Fruit fly (Drosophila melanogaster) whole organism, embryonic: ENCODE data around the gene CG6527.

Experiments used
- B-H2 ChIP-seq: fragments of 200-800 bp; sonication (Bioruptor generic); optimal IDR thresholded peaks from 2 replicates; lab custom pipeline; 2018; ENCODE audit warnings: missing biosample characterization, mild to moderate bottlenecking, missing genetic modification characterization
- CG10267 ChIP-seq: fragments of 200-800 bp; sonication (Bioruptor generic); optimal IDR thresholded peaks from 2 replicates; lab custom pipeline; 2018; ENCODE audit warnings: missing biosample characterization, mild to moderate bottlenecking, missing genetic modification characterization, moderate library complexity
- CG10565 ChIP-seq: fragments of 200-800 bp; sonication (Bioruptor generic); optimal IDR thresholded peaks from 3 replicates; lab custom pipeline; 2016; ENCODE audit warnings: missing biosample characterization, mild to moderate bottlenecking, missing genetic modification characterization
- CG12299 ChIP-seq: fragments of 200-800 bp; sonication (Bioruptor generic); optimal IDR thresholded peaks from 2 replicates; lab custom pipeline; 2018; ENCODE audit warnings: missing biosample characterization, mild to moderate bottlenecking, missing genetic modification characterization
- CG16779 ChIP-seq: fragments of 200-800 bp; sonication (Bioruptor generic); IDR thresholded peaks from 2 replicates; pipeline ENCODE4 v1.3.6; 2022; ENCODE audit warnings: missing biosample characterization, missing genetic modification characterization
- CG16863 ChIP-seq: fragments of 200-800 bp; sonication (Bioruptor generic); optimal IDR thresholded peaks from 3 replicates; lab custom pipeline; 2016; ENCODE audit warnings: missing biosample characterization, missing genetic modification characterization
- CG17328 ChIP-seq: fragments of 200-800 bp; sonication (Bioruptor generic); IDR thresholded peaks from 2 replicates; pipeline ENCODE4 v1.3.6; 2022; ENCODE audit warnings: missing biosample characterization, missing genetic modification characterization
- CG1832 ChIP-seq: fragments of 200-800 bp; sonication (Bioruptor generic); optimal IDR thresholded peaks from 2 replicates; lab custom pipeline; 2017; ENCODE audit warnings: missing biosample characterization, mild to moderate bottlenecking, missing genetic modification characterization, inconsistent platforms
- CG18599 ChIP-seq: fragments of 200-800 bp; sonication (Bioruptor generic); optimal IDR thresholded peaks from 3 replicates; lab custom pipeline; 2017; ENCODE audit warnings: missing biosample characterization, missing genetic modification characterization, mild to moderate bottlenecking, moderate library complexity, missing genetic modification reagents
- CG2116 ChIP-seq: fragments of 200-800 bp; sonication (Bioruptor generic); optimal IDR thresholded peaks from 3 replicates; lab custom pipeline; 2018; ENCODE audit warnings: missing biosample characterization, mild to moderate bottlenecking, missing genetic modification characterization
- CG2889 ChIP-seq: fragments of 200-800 bp; sonication (Bioruptor generic); IDR thresholded peaks from 3 replicates; pipeline ENCODE4 v1.3.6; 2022; ENCODE audit warnings: missing biosample characterization, missing genetic modification characterization
- CG31388 ChIP-seq: fragments of 200-800 bp; sonication (Bioruptor generic); optimal IDR thresholded peaks from 2 replicates; lab custom pipeline; 2016; ENCODE audit warnings: missing biosample characterization, missing genetic modification characterization
- CG31441 ChIP-seq: fragments of 200-800 bp; sonication (Bioruptor generic); IDR thresholded peaks from 2 replicates; pipeline ENCODE4 v1.3.6; 2022; ENCODE audit warnings: missing biosample characterization, missing genetic modification characterization
- CG3281 ChIP-seq: fragments of 200-800 bp; sonication (Bioruptor generic); optimal IDR thresholded peaks from 3 replicates; lab custom pipeline; 2017; ENCODE audit warnings: missing biosample characterization, mild to moderate bottlenecking, missing genetic modification characterization
- CG42726 ChIP-seq: fragments of 200-800 bp; sonication (Bioruptor generic); IDR thresholded peaks from 2 replicates; pipeline ENCODE4 v1.3.6; 2022; ENCODE audit warnings: missing biosample characterization, missing genetic modification characterization; ENCODE audit not compliant: partially characterized antibody
- CG4820 ChIP-seq: fragments of 200-800 bp; sonication (Bioruptor generic); optimal IDR thresholded peaks from 3 replicates; lab custom pipeline; 2016; ENCODE audit warnings: missing biosample characterization, missing genetic modification characterization
- CG7372 ChIP-seq: fragments of 200-800 bp; sonication (Bioruptor generic); IDR thresholded peaks from 2 replicates; pipeline ENCODE4 v1.3.6; 2022; ENCODE audit warnings: missing biosample characterization, missing genetic modification characterization
- CG8388 ChIP-seq: fragments of 200-800 bp; sonication (Bioruptor generic); optimal IDR thresholded peaks from 2 replicates; lab custom pipeline; 2019; ENCODE audit warnings: missing biosample characterization, mild to moderate bottlenecking, missing genetic modification characterization, moderate library complexity
- CG9437 ChIP-seq: fragments of 200-800 bp; sonication (Bioruptor generic); optimal IDR thresholded peaks from 2 replicates; lab custom pipeline; 2018; ENCODE audit warnings: missing biosample characterization, mild to moderate bottlenecking, missing genetic modification characterization
- CG9932 ChIP-seq: fragments of 200-800 bp; sonication (Bioruptor generic); IDR thresholded peaks from 2 replicates; pipeline ENCODE4 v1.3.6; 2022; ENCODE audit warnings: missing biosample characterization, missing genetic modification characterization
- Gsc ChIP-seq: fragments of 200-800 bp; sonication (Bioruptor generic); IDR thresholded peaks from 2 replicates; pipeline ENCODE4 v1.3.6; 2022; ENCODE audit warnings: missing biosample characterization, missing genetic modification characterization
- Gug ChIP-seq: fragments of 200-800 bp; sonication (Bioruptor generic); IDR thresholded peaks from 4 replicates; pipeline ENCODE4 v1.3.6; 2022; ENCODE audit warnings: missing biosample characterization, missing genetic modification characterization
- HLH54F ChIP-seq: fragments of 200-800 bp; sonication (Bioruptor generic); optimal IDR thresholded peaks from 3 replicates; lab custom pipeline; 2016; ENCODE audit warnings: missing biosample characterization, missing genetic modification characterization
- Mrtf ChIP-seq: fragments of 200-800 bp; sonication (Bioruptor generic); IDR thresholded peaks from 3 replicates; pipeline ENCODE4 v1.3.6; 2022; ENCODE audit warnings: missing biosample characterization, missing genetic modification characterization
- Sry-β ChIP-seq: fragments of 200-800 bp; sonication (Bioruptor generic); optimal IDR thresholded peaks from 2 replicates; lab custom pipeline; 2018; ENCODE audit warnings: missing biosample characterization, mild to moderate bottlenecking, missing genetic modification characterization, moderate library complexity
- Stat92E ChIP-seq, 3 experiments: fragments of >200 bp in 2 of 3; fragments of 200-800 bp in 1 of 3; sonication (Bioruptor generic) in 1 of 3; optimal IDR thresholded peaks; 2 replicates each; lab custom pipeline; 2017 to 2019; ENCODE audit warnings: missing biosample characterization in 3 of 3, missing genetic modification characterization in 3 of 3, mild to moderate bottlenecking in 1 of 3, moderate library complexity in 1 of 3
- bowl ChIP-seq: fragments of 200-800 bp; sonication (Bioruptor generic); IDR thresholded peaks from 2 replicates; pipeline ENCODE4 v1.3.6; 2022; ENCODE audit warnings: missing biosample characterization, missing genetic modification characterization
- br ChIP-seq: fragments of >200 bp; optimal IDR thresholded peaks from 2 replicates; lab custom pipeline; 2017
- btn ChIP-seq: fragments of 200-800 bp; sonication (Bioruptor generic); optimal IDR thresholded peaks from 2 replicates; lab custom pipeline; 2016; ENCODE audit warnings: missing biosample characterization, missing genetic modification characterization
- cato ChIP-seq: fragments of 200-800 bp; sonication (Bioruptor generic); optimal IDR thresholded peaks from 2 replicates; lab custom pipeline; 2016; ENCODE audit warnings: missing biosample characterization, missing genetic modification characterization, borderline replicate concordance
- crc ChIP-seq: fragments of 200-800 bp; sonication (Bioruptor generic); optimal IDR thresholded peaks from 2 replicates; lab custom pipeline; 2016; ENCODE audit warnings: missing biosample characterization, missing genetic modification characterization
- croc ChIP-seq: fragments of 200-800 bp; sonication (Bioruptor generic); conservative IDR thresholded peaks from 3 replicates; pipeline ENCODE4 v1.3.6; 2022; ENCODE audit warnings: missing biosample characterization, missing genetic modification characterization
- disco-r ChIP-seq: fragments of 200-800 bp; sonication (Bioruptor generic); optimal IDR thresholded peaks from 2 replicates; lab custom pipeline; 2016; ENCODE audit warnings: missing biosample characterization, missing genetic modification characterization
- fru ChIP-seq: fragments of >200 bp; optimal IDR thresholded peaks from 2 replicates; lab custom pipeline; 2017
- fu2 ChIP-seq: fragments of 200-800 bp; sonication (Bioruptor generic); optimal IDR thresholded peaks from 2 replicates; lab custom pipeline; 2016; ENCODE audit warnings: missing biosample characterization, missing genetic modification characterization
- gsb-n ChIP-seq: fragments of 200-800 bp; sonication (Bioruptor generic); optimal IDR thresholded peaks from 3 replicates; lab custom pipeline; 2018; ENCODE audit warnings: missing biosample characterization, mild to moderate bottlenecking, missing genetic modification characterization
- kay ChIP-seq: fragments of 200-800 bp; sonication (Bioruptor generic); optimal IDR thresholded peaks from 2 replicates; lab custom pipeline; 2016; ENCODE audit warnings: missing biosample characterization, missing genetic modification characterization
- kni ChIP-seq: fragments of 200-800 bp; sonication (Bioruptor generic); optimal IDR thresholded peaks from 3 replicates; lab custom pipeline; 2017; ENCODE audit warnings: mild to moderate bottlenecking, missing biosample characterization, missing genetic modification reagents, missing genetic modification characterization
- onecut ChIP-seq: fragments of 200-800 bp; sonication (Bioruptor generic); IDR thresholded peaks from 2 replicates; pipeline ENCODE4 v1.3.6; 2022; ENCODE audit warnings: missing biosample characterization, missing genetic modification characterization
- peb ChIP-seq: fragments of 200-800 bp; sonication (Bioruptor generic); IDR thresholded peaks from 2 replicates; pipeline ENCODE4 v1.3.6; 2022; ENCODE audit warnings: missing biosample characterization, missing genetic modification characterization
- pita ChIP-seq: fragments of 200-800 bp; sonication (Bioruptor generic); optimal IDR thresholded peaks from 2 replicates; lab custom pipeline; 2017; ENCODE audit warnings: missing biosample characterization, mild to moderate bottlenecking, missing genetic modification characterization
- pzg ChIP-seq: fragments of 200-800 bp; sonication (Bioruptor generic); optimal IDR thresholded peaks from 3 replicates; lab custom pipeline; 2018; ENCODE audit warnings: missing biosample characterization, mild to moderate bottlenecking, missing genetic modification characterization, moderate library complexity
- salm ChIP-seq: fragments of 200-800 bp; sonication (Bioruptor generic); optimal IDR thresholded peaks from 2 replicates; lab custom pipeline; 2018; ENCODE audit warnings: missing biosample characterization, mild to moderate bottlenecking, missing genetic modification characterization
- sens-2 ChIP-seq: fragments of 200-800 bp; sonication (Bioruptor generic); IDR thresholded peaks from 2 replicates; pipeline ENCODE4 v1.3.6; 2022; ENCODE audit warnings: missing biosample characterization, missing genetic modification characterization
- so ChIP-seq: fragments of 200-800 bp; sonication (Bioruptor generic); IDR thresholded peaks from 3 replicates; pipeline ENCODE4 v1.3.6; 2022; ENCODE audit warnings: missing biosample characterization, missing genetic modification characterization
- stc ChIP-seq: fragments of 200-800 bp; sonication (Bioruptor generic); IDR thresholded peaks from 2 replicates; pipeline ENCODE4 v1.3.6; 2022; ENCODE audit warnings: missing biosample characterization, missing genetic modification characterization
- stwl ChIP-seq: fragments of 200-800 bp; sonication (Bioruptor generic); optimal IDR thresholded peaks from 3 replicates; lab custom pipeline; 2018; ENCODE audit warnings: missing biosample characterization, mild to moderate bottlenecking, missing genetic modification characterization, moderate library complexity
- tup ChIP-seq: fragments of 200-800 bp; sonication (Bioruptor generic); optimal IDR thresholded peaks from 2 replicates; lab custom pipeline; 2016; ENCODE audit warnings: missing biosample characterization, mild to moderate bottlenecking, missing genetic modification characterization, moderate library complexity
- vfl ChIP-seq: fragments of 200-800 bp; sonication (Bioruptor generic); optimal IDR thresholded peaks from 2 replicates; lab custom pipeline; 2016; ENCODE audit warnings: missing biosample characterization, missing genetic modification characterization
- zfh2 ChIP-seq: fragments of 200-800 bp; sonication (Bioruptor generic); optimal IDR thresholded peaks from 2 replicates; lab custom pipeline; 2016; ENCODE audit warnings: missing biosample characterization, missing genetic modification characterization

CG6527 gene

dm6 chr3L:10515785-10516706 is 42.8 kb downstream of the CG6527 start (continued):
- no peak for TF ChIP-seq vfl (GFP tag; lab: Kevin White, UChicago)
- TF ChIP-seq bowl (GFP tag; lab: Robert Waterston, UW) = no peak
- peak; percentile 12 for TF ChIP-seq salm (tag; lab: Kevin White, UChicago)
- TF ChIP-seq croc (GFP tag; lab: Robert Waterston, UW) = no peak
- no peak for TF ChIP-seq Mrtf (GFP tag; lab: Robert Waterston, UW)
- peak; percentile 84 for TF ChIP-seq CG2116 (GFP tag; lab: Kevin White, UChicago)
- peak; percentile 58 for TF ChIP-seq CG1832 (GFP tag; lab: Kevin White, UChicago)
- no peak for TF ChIP-seq HLH54F (GFP tag; lab: Kevin White, UChicago)
- no peak for TF ChIP-seq kay (GFP tag; lab: Kevin White, UChicago)
- no peak for TF ChIP-seq CG4820 (GFP tag; lab: Kevin White, UChicago)
- no peak for TF ChIP-seq CG18599 (GFP tag; lab: Kevin White, UChicago)
- TF ChIP-seq CG17328 (GFP tag; lab: Robert Waterston, UW) = peak; percentile 49; the same call in 1 of the 2 replicates
- no peak for TF ChIP-seq fru (lab: Kevin White, UChicago)
- TF ChIP-seq CG12299 = no peak
- TF ChIP-seq CG9437 (GFP tag; lab: Kevin White, UChicago) = no peak
- TF ChIP-seq fu2 (GFP tag; lab: Kevin White, UChicago) = no peak
- no peak for TF ChIP-seq CG7372 (GFP tag; lab: Robert Waterston, UW)
- no peak for TF ChIP-seq tup (GFP tag; lab: Kevin White, UChicago)
- peak; percentile 99 for TF ChIP-seq stwl (tag; lab: Kevin White, UChicago)
- peak; percentile 73 for TF ChIP-seq pzg (GFP tag; lab: Kevin White, UChicago)
- TF ChIP-seq pita = no peak
- no peak for TF ChIP-seq disco-r
- peak; percentile 13; the same call in 1 of the 2 replicates for TF ChIP-seq CG9932
- no peak for TF ChIP-seq zfh2 (GFP tag; lab: Kevin White, UChicago)
- no peak; the same call in 1 of the 2 replicates for TF ChIP-seq peb (GFP tag; lab: Robert Waterston, UW)
- peak; percentile 78; the same call in 1 of the 2 replicates for TF ChIP-seq CG42726 (GFP tag; lab: Robert Waterston, UW)
- TF ChIP-seq stc (GFP tag; lab: Robert Waterston, UW) = no peak
- no peak for TF ChIP-seq CG31388 (GFP tag; lab: Kevin White, UChicago)
- TF ChIP-seq br (lab: Kevin White, UChicago) = no peak
- TF ChIP-seq Gsc = no peak
- no peak for TF ChIP-seq Gug (GFP tag; lab: Robert Waterston, UW)
- peak; percentile 55 for TF ChIP-seq CG10267 (tag; lab: Kevin White, UChicago)
- TF ChIP-seq B-H2 = no peak
- no peak for TF ChIP-seq CG10565 (GFP tag; lab: Kevin White, UChicago)
- peak; percentile 8 for TF ChIP-seq CG8388
- no peak for TF ChIP-seq cato (GFP tag; lab: Kevin White, UChicago)
- TF ChIP-seq Sry-β (GFP tag; lab: Kevin White, UChicago) = no peak
- no peak for TF ChIP-seq btn
- no peak for TF ChIP-seq sens-2 (GFP tag; lab: Robert Waterston, UW)
- no peak for TF ChIP-seq CG16863 (GFP tag; lab: Kevin White, UChicago)
- TF ChIP-seq kni (GFP tag; lab: Kevin White, UChicago) = peak; percentile 20
- no peak for TF ChIP-seq CG16779 (GFP tag; lab: Robert Waterston, UW)
- peak; percentile 8 for TF ChIP-seq CG3281
- no peak for TF ChIP-seq CG2889
- TF ChIP-seq onecut = no peak; the same call in 1 of the 2 replicates
- peak; percentile 84 for TF ChIP-seq gsb-n (tag; lab: Kevin White, UChicago)
- no peak for TF ChIP-seq Stat92E (GFP tag; optimal IDR thresholded peaks at IDR 0.05; lab: Kevin White, UChicago)
- TF ChIP-seq so (GFP tag; lab: Robert Waterston, UW) = no peak
- no peak; the same call in 1 of the 2 replicates for TF ChIP-seq CG31441 (GFP tag; lab: Robert Waterston, UW)
- no peak for TF ChIP-seq crc
